Worm (Caenorhabditis elegans) whole organism, mixed stage, embryonic: Measurements from ENCODE around the gene daf-41.

ENCODE experiments used
- ces-1 ChIP-seq: fragments of 150-350 bp; optimal IDR thresholded peaks from 2 replicates; lab custom pipeline; 2014; ENCODE audit warnings: missing biosample characterization, missing genetic modification reagents, missing genetic modification characterization
- elt-3 ChIP-seq: fragments of 150-350 bp; optimal IDR thresholded peaks from 2 replicates; lab custom pipeline; 2014; ENCODE audit warnings: missing biosample characterization, missing genetic modification characterization
- ham-2 ChIP-seq: fragments of 200-800 bp; sonication (Bioruptor generic); optimal IDR thresholded peaks from 2 replicates; lab custom pipeline; 2018; ENCODE audit warnings: mild to moderate bottlenecking, missing genetic modification characterization, missing compliant biosample characterization
- lin-13 ChIP-seq: fragments of 150-350 bp; optimal IDR thresholded peaks from 2 replicates; lab custom pipeline; 2014; ENCODE audit warnings: missing biosample characterization, missing genetic modification characterization
- lsy-2 ChIP-seq: fragments of 150-350 bp; optimal IDR thresholded peaks from 2 replicates; lab custom pipeline; 2014; ENCODE audit warnings: missing biosample characterization, missing genetic modification characterization
- nhr-76 ChIP-seq: sonication (generic microtip); optimal IDR thresholded peaks from 2 replicates; lab custom pipeline; 2017; ENCODE audit warnings: missing biosample characterization, missing genetic modification characterization
- pha-4 ChIP-seq: fragments of 150-350 bp; optimal IDR thresholded peaks from 2 replicates; lab custom pipeline; 2018; ENCODE audit warnings: missing biosample characterization, missing genetic modification reagents, missing genetic modification characterization
- unc-62 ChIP-seq: fragments of 150-350 bp; optimal IDR thresholded peaks from 2 replicates; lab custom pipeline; 2014; ENCODE audit warnings: missing biosample characterization, missing genetic modification reagents, missing genetic modification characterization
- ztf-11 ChIP-seq: fragments of 150-350 bp; optimal IDR thresholded peaks from 2 replicates; lab custom pipeline; 2014; ENCODE audit warnings: missing biosample characterization, missing genetic modification characterization

ce11 chrIII:5229511-5230250 is 44.9 kb downstream of the daf-41 start:
- TF ChIP-seq ham-2 (GFP tag; lab: Kevin White, UChicago): no peak
- no peak for TF ChIP-seq lsy-2 (tag; lab: Kevin White, UChicago)
- TF ChIP-seq pha-4: no peak
- TF ChIP-seq ztf-11: no peak
- no peak for TF ChIP-seq elt-3
- no peak for TF ChIP-seq ces-1 (GFP tag; lab: Kevin White, UChicago)
- no peak for TF ChIP-seq nhr-76
- TF ChIP-seq unc-62 (GFP tag; lab: Kevin White, UChicago): no peak
- no peak for TF ChIP-seq lin-13 (tag; lab: Kevin White, UChicago)
